Fruit fly (Drosophila melanogaster): Measurements from ENCODE around the gene CG34012.

CG34012 gene

DNA sequence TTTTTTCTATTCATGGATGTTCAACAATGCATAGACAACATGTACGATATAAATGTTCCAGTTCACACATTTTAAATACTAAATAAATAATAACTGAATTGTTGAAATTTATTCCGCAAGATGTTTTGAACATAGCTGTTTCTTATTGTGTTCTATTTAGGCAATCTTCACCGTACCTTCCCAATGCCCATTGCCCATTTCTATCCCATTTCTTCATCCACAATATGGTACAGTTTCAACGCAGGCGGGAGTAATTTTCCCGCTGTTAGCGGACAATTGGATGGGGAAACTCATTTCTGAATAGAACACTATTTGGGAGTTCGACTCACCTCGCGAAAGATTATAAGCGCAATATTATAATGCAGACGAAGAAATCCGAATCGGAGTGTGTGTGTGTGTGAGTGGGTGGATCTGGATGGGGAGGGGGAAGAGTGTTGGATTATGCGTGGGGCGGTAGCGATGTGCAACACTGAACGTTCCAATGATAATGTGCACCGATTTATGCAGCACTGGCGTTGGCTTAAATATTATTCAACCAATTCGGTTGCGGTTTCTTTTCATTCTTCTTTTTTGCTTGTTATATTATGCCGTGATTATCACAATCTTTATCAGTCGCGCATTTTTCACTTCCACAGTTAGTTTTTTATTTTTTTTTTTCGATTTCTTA lies 17.2 kb downstream of the CG34012 start (continued):
- TF ChIP-seq dac (GFP tag; optimal IDR thresholded peaks at IDR 0.05) (no peak), CG6163 (GFP tag; IDR thresholded peaks at IDR 0.05) (peak; percentile 72), Hr38 (GFP tag; optimal IDR thresholded peaks at IDR 0.05) (no peak), pdm3 (GFP tag; optimal IDR thresholded peaks at IDR 0.05) (peak; percentile 66), CG11294 (GFP tag; IDR thresholded peaks at IDR 0.05) (0 out of 2 replicates have a peak, but pooled peaks have one; percentile 9), acj6 (GFP tag; optimal IDR thresholded peaks at IDR 0.05) (peak; percentile 57), Ets96B (tag; optimal IDR thresholded peaks at IDR 0.05) (no peak), CG7368 (GFP tag; optimal IDR thresholded peaks at IDR 0.05) (peak; percentile 54), Blimp-1 (GFP tag; optimal IDR thresholded peaks at IDR 0.05) (peak; percentile 15), CG8319 (GFP tag; optimal IDR thresholded peaks at IDR 0.05) (peak; percentile 59), CG3919 (GFP tag; optimal IDR thresholded peaks at IDR 0.05) (peak; percentile 79), fkh (GFP tag; optimal IDR thresholded peaks at IDR 0.05) (peak; percentile 42), CG6854 (GFP tag; optimal IDR thresholded peaks at IDR 0.05) (peak; percentile 18), svp (GFP tag) (peak; percentile 73), CG4318 (GFP tag; optimal IDR thresholded peaks at IDR 0.05) (no peak), dsx (GFP tag; optimal IDR thresholded peaks at IDR 0.05; ENCODE audit: poor library complexity, severe bottlenecking) (no peak), lz (GFP tag; optimal IDR thresholded peaks at IDR 0.05) (peak; percentile 75), esn (GFP tag; optimal IDR thresholded peaks at IDR 0.05) (peak; percentile 74), Eip78C (GFP tag) (peak; percentile 84), net (GFP tag; optimal IDR thresholded peaks at IDR 0.05) (peak; percentile 45), CG8632 (GFP tag; optimal IDR thresholded peaks at IDR 0.05) (peak; percentile 53), Hr39 (GFP tag; optimal IDR thresholded peaks at IDR 0.05) (peak; percentile 59), CG15336 (GFP tag; IDR thresholded peaks at IDR 0.05) (0 out of 2 replicates have a peak, but pooled peaks have one; percentile 28), CG9139 (GFP tag; optimal IDR thresholded peaks at IDR 0.05) (peak; percentile 48), CG8119 (GFP tag; IDR thresholded peaks at IDR 0.05) (peak; percentile 39; the same call in 1 of the 3 replicates), vri (GFP tag; optimal IDR thresholded peaks at IDR 0.05) (peak; percentile 95), spab (GFP tag; optimal IDR thresholded peaks at IDR 0.05) (peak; percentile 35)

DNA sequence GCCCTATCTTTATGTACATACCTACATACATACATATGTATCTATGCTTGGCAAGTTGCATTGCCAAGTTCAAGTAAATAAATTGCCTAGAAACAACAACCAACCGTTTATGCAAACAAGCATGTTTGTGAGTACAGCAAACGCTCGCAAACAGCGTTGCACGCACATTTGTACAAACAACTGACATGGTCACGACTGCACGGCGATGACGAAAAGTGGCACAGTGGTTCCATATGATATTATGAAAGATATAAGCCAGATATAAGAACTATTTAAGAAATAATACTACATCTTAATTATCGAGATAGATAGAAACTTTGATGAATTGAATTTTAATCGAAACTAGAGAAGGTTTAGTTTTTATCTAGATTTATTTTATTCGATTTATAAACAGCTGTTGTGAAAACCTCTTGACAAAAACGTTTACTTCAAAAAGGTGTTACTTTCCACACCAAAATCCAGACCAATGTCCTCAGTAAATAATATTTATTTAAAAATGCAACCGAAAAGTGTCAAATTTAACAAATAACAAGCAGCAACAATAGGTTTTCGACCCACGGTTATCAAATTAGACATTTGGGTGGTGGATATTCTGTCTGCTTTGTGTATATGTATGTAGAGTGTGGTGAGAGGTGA lies 19.4 kb downstream of the CG34012 start:
- TF ChIP-seq Hr39 (GFP tag; optimal IDR thresholded peaks at IDR 0.05): peak; percentile 62
- peak; percentile 60 for TF ChIP-seq lz (GFP tag; optimal IDR thresholded peaks at IDR 0.05)
- TF ChIP-seq CG11902 (GFP tag; optimal IDR thresholded peaks at IDR 0.05): no peak
- peak; percentile 78 for TF ChIP-seq Met (GFP tag; optimal IDR thresholded peaks at IDR 0.05)
- TF ChIP-seq CG10669 (GFP tag; optimal IDR thresholded peaks at IDR 0.05): peak; percentile 32
- peak; percentile 38 for TF ChIP-seq Ets96B (tag; optimal IDR thresholded peaks at IDR 0.05)
- TF ChIP-seq CG34406 (GFP tag; optimal IDR thresholded peaks at IDR 0.05): peak; percentile 69
- TF ChIP-seq CG8119 (GFP tag; IDR thresholded peaks at IDR 0.05): peak; percentile 79
- TF ChIP-seq CG6854 (GFP tag; optimal IDR thresholded peaks at IDR 0.05): no peak
- TF ChIP-seq acj6 (GFP tag; optimal IDR thresholded peaks at IDR 0.05): peak; percentile 62
- peak; percentile 74 for TF ChIP-seq CG6276 (GFP tag; optimal IDR thresholded peaks at IDR 0.05)
- peak; percentile 3 for TF ChIP-seq CG16779 (tag; optimal IDR thresholded peaks at IDR 0.05)
- peak; percentile 12 for TF ChIP-seq CG7368 (GFP tag; optimal IDR thresholded peaks at IDR 0.05)
- TF ChIP-seq pdm3 (GFP tag; optimal IDR thresholded peaks at IDR 0.05): peak; percentile 73
- peak; percentile 77 for TF ChIP-seq OdsH (GFP tag; optimal IDR thresholded peaks at IDR 0.05)
- TF ChIP-seq Blimp-1 (GFP tag; optimal IDR thresholded peaks at IDR 0.05): no peak
- TF ChIP-seq Sox102F (GFP tag; optimal IDR thresholded peaks at IDR 0.05): peak; percentile 76
- TF ChIP-seq dac (GFP tag; optimal IDR thresholded peaks at IDR 0.05): peak; percentile 53
- TF ChIP-seq CG3919 (GFP tag; optimal IDR thresholded peaks at IDR 0.05): peak; percentile 55
- peak; percentile 15 for TF ChIP-seq spab (GFP tag; optimal IDR thresholded peaks at IDR 0.05)
- no peak for TF ChIP-seq fd59A (GFP tag; optimal IDR thresholded peaks at IDR 0.05)
- no peak for TF ChIP-seq CG9139 (GFP tag; optimal IDR thresholded peaks at IDR 0.05)
- TF ChIP-seq Eip75B (GFP tag; optimal IDR thresholded peaks at IDR 0.05): peak; percentile 49
- no peak for TF ChIP-seq dsx (GFP tag; optimal IDR thresholded peaks at IDR 0.05; ENCODE audit: poor library complexity, severe bottlenecking)
- TF ChIP-seq vri (GFP tag; optimal IDR thresholded peaks at IDR 0.05): peak; percentile 61
- peak; percentile 88 for TF ChIP-seq Hr4 (GFP tag; optimal IDR thresholded peaks at IDR 0.05)
- peak; percentile 28 to 57 for TF ChIP-seq ss (GFP tag; optimal IDR thresholded peaks at IDR 0.05)
- TF ChIP-seq cyc (GFP tag; optimal IDR thresholded peaks at IDR 0.05): peak; percentile 42
- peak; percentile 69 for TF ChIP-seq Sox14 (GFP tag; optimal IDR thresholded peaks at IDR 0.05)
- TF ChIP-seq CG4318 (GFP tag; optimal IDR thresholded peaks at IDR 0.05): peak; percentile 77
- peak; percentile 8 for TF ChIP-seq Sox15 (GFP tag; optimal IDR thresholded peaks at IDR 0.05)
- TF ChIP-seq CG32006 (GFP tag; optimal IDR thresholded peaks at IDR 0.05): peak; percentile 90
- peak; percentile 81 for TF ChIP-seq esn (GFP tag; optimal IDR thresholded peaks at IDR 0.05)
- TF ChIP-seq CG6808 (GFP tag; optimal IDR thresholded peaks at IDR 0.05): no peak
- TF ChIP-seq Hr38 (GFP tag; optimal IDR thresholded peaks at IDR 0.05): no peak
- TF ChIP-seq CG15336 (GFP tag; IDR thresholded peaks at IDR 0.05): peak; percentile 82

All from whole organism, prepupa.